Worm (Caenorhabditis elegans): ENCODE data around the gene let-721.
A peak's percentile ranks its signal among the peaks of the same experiment; 100 is the strongest.

The let-721 gene

DNA sequence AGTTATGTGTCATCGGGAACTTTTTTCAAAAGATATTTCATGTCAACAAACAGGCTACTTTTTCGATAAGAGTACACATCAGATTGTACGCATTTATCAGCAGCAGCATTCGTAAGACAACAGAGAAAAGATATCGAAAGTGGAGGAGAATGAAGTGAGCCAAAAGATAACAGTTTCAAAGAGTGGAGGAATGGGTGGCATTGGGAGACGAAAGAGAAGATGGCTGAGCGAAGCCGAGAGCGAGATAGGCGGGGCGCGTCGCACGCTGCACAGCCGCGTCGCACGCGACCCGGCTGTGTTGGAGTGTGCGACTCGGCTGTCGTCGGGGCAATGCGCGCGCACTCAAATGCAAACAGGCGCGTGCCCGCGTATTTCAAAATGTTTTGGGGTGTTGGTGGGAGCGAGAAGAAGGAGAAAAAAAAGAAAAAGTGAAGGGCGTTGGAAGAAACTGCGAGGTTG is 17.4 kb upstream of the let-721 start (continued):
- no peak for TF ChIP-seq zip-5 (tag; optimal IDR thresholded peaks at IDR 0.05)
- TF ChIP-seq sox-2 (GFP tag; IDR thresholded peaks at IDR 0.05), result no peak
- TF ChIP-seq fax-1 (tag; optimal IDR thresholded peaks at IDR 0.05), result no peak
- TF ChIP-seq hlh-8 (tag; optimal IDR thresholded peaks at IDR 0.05), result peak; percentile 15
- no peak for TF ChIP-seq K02D7.2 (tag; optimal IDR thresholded peaks at IDR 0.05)
- no peak for TF ChIP-seq ztf-16 (tag; optimal IDR thresholded peaks at IDR 0.05)
- peak; percentile 39 for TF ChIP-seq ceh-34 (tag; optimal IDR thresholded peaks at IDR 0.05)
- TF ChIP-seq che-1 (tag; optimal IDR thresholded peaks at IDR 0.05), result no peak
- TF ChIP-seq ceh-18 (tag; optimal IDR thresholded peaks at IDR 0.05), result peak; percentile 83

DNA sequence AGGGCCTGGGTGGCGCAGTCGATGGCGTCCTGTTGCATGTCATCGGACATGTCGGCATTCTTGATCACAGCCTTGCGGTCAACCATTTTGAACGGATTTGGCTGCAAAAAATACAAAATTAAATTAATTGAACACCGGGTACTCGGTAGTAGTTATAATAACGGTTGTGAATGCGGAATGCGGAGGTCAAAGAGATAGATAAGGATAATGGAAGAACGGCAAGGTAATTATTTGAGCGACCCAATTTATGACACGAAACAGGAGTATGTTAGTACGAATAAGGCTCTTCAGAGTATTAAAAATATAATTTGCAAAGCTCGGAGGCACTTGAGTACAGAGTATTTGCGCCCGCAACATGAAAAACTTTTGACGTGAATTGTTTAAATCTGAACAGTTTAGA is 17.0 kb upstream of the let-721 start, which contains the start of gene dlc-1:
TSS of gene dlc-1 (minus strand) at position 101 of the 400 bp plus-strand sequence.
- no peak for TF ChIP-seq odd-2 (tag; optimal IDR thresholded peaks at IDR 0.05)
- no peak for TF ChIP-seq ahr-1 (tag; optimal IDR thresholded peaks at IDR 0.05)
- TF ChIP-seq pros-1 (tag; optimal IDR thresholded peaks at IDR 0.05), result no peak
- TF ChIP-seq fkh-10 (GFP tag; optimal IDR thresholded peaks at IDR 0.05), result no peak
- TF ChIP-seq Y22D7AL.16 (tag; optimal IDR thresholded peaks at IDR 0.05), result no peak
- TF ChIP-seq pax-1 (tag; optimal IDR thresholded peaks at IDR 0.05), result no peak
- TF ChIP-seq nfya-1 (tag; optimal IDR thresholded peaks at IDR 0.05), result no peak
- no peak for TF ChIP-seq elt-4 (tag; optimal IDR thresholded peaks at IDR 0.05)

DNA sequence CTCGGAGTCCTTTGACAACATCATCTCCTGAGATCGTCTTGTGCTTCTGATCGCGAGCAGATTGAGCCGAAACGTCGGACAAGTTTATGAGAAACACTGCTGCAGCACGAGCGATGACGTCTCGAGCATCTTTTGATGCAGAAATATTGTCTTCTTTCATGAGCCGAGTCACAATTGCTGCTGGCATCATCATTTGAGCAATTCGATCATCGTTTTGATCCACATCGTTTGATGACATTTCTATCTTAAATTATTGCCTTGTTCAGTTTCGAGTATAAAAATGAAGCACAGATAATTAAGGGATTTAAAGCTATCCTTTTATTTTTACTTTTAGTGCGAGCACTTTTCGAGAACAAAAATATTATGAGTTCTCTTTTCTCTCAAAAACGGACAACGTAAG is 15.9 kb upstream of the let-721 start, which contains the start of gene T26A5.8:
TSS of gene T26A5.8 (minus strand) at position 247 of the 400 bp plus-strand sequence.
- TF ChIP-seq dmd-4 (tag; optimal IDR thresholded peaks at IDR 0.05; ENCODE audit: borderline replicate concordance) (no peak), C38D4.7 (GFP tag; optimal IDR thresholded peaks at IDR 0.05) (no peak), pros-1 (tag; optimal IDR thresholded peaks at IDR 0.05) (no peak), ceh-30 (tag; optimal IDR thresholded peaks at IDR 0.05) (no peak), sox-2 (GFP tag; IDR thresholded peaks at IDR 0.05) (no peak)

DNA sequence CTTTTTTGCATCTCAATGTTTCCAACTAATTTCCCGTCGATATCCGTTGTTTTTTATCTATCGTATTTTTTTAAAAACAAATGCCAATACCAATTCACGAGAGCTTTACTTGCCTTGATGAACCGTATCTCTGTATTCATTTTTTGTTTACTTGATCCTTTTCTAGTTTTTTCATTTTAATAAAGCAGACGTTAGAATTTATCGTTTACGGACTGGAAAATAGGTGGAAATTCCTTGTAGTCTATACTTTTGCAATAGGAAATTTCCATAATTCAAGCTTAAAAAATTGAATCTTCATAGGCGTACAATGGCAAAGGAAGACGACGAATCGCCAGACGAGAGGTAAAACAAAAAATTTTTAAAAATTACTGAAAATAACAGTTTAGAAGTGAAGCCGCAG is 13.1 kb upstream of the let-721 start, which contains the start of gene algn-1:
TSS of gene algn-1 (plus strand) at position 301 of the 400 bp plus-strand sequence.
- no peak for TF ChIP-seq syd-9 (tag; optimal IDR thresholded peaks at IDR 0.05)

DNA sequence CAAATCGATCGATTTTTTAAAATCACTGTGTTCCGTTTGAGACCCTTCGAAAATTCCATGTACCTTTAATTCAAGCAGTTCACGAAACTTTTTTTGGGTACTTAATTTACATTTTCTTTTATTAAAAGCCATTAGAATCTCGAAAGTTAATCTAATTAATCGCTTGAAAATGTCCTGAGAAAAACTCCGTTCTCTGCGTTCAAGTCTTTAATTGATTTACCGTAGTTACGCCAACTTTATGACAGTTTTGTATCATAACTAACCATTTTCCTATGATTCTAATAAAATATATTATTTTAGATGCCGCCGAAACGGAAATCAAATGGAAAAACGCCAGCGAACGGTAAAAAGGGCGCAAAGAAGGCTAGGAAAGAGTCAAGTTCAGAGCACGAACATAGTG is 7.5 kb upstream of the let-721 start, which contains the start of gene jhdm-1:
TSS of gene jhdm-1 (plus strand) at position 301 of the 400 bp plus-strand sequence.
- TF ChIP-seq ceh-2 (tag; optimal IDR thresholded peaks at IDR 0.05), result no peak
- no peak for TF ChIP-seq hlh-8 (tag; optimal IDR thresholded peaks at IDR 0.05)
- TF ChIP-seq ceh-9 (tag; optimal IDR thresholded peaks at IDR 0.05), result no peak
- TF ChIP-seq ahr-1 (tag; optimal IDR thresholded peaks at IDR 0.05), result no peak
- TF ChIP-seq ztf-16 (tag; optimal IDR thresholded peaks at IDR 0.05), result no peak
- no peak for TF ChIP-seq pat-9 (tag; optimal IDR thresholded peaks at IDR 0.05)
- TF ChIP-seq hlh-6 (tag; optimal IDR thresholded peaks at IDR 0.05), result no peak
- TF ChIP-seq fax-1 (tag; optimal IDR thresholded peaks at IDR 0.05), result no peak
- no peak for TF ChIP-seq fkh-6 (tag; optimal IDR thresholded peaks at IDR 0.05)

DNA sequence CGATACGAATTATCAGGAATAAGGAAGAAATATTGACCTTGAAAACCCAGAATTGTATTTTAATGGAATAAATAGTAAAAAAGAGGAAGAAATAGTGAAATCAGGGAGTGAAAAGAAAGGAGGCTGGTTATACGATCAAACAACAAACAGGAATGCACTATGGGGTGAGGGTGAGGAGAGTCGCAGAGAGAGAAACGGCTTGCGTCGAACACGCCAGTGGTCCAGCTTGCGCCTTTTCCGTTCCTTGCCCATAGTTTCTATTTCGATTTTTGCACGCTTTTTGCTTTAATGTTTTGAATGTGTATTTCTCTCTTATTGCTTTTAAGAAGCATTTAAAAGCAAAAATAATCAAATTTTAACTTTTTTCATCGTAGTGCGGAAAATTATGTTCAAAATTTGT is 7.0 kb upstream of the let-721 start:
- TF ChIP-seq nfya-1 (tag; optimal IDR thresholded peaks at IDR 0.05) (peak; percentile 83), hlh-15 (tag; optimal IDR thresholded peaks at IDR 0.05) (peak; percentile 5), ceh-34 (tag; optimal IDR thresholded peaks at IDR 0.05) (peak; percentile 87), C08G9.2 (tag; optimal IDR thresholded peaks at IDR 0.05) (no peak), pros-1 (tag; optimal IDR thresholded peaks at IDR 0.05) (peak; percentile 14), ceh-31 (tag; optimal IDR thresholded peaks at IDR 0.05) (peak; percentile 75), ceh-22 (tag; optimal IDR thresholded peaks at IDR 0.05) (no peak), fkh-10 (GFP tag; optimal IDR thresholded peaks at IDR 0.05) (no peak), dve-1 (tag; optimal IDR thresholded peaks at IDR 0.05) (peak; percentile 79), ceh-2 (tag; optimal IDR thresholded peaks at IDR 0.05) (peak; percentile 45), ceh-24 (tag; optimal IDR thresholded peaks at IDR 0.05) (no peak), pag-3 (tag; optimal IDR thresholded peaks at IDR 0.05; ENCODE audit: borderline replicate concordance) (no peak), unc-86 (tag; optimal IDR thresholded peaks at IDR 0.05) (peak; percentile 31), pax-1 (tag; optimal IDR thresholded peaks at IDR 0.05) (no peak), tbx-7 (tag; optimal IDR thresholded peaks at IDR 0.05) (no peak), ceh-14 (tag; optimal IDR thresholded peaks at IDR 0.05) (peak; percentile 68), ets-4 (tag; optimal IDR thresholded peaks at IDR 0.05) (peak; percentile 31), fax-1 (tag; optimal IDR thresholded peaks at IDR 0.05) (peak; percentile 40), ceh-19 (GFP tag; optimal IDR thresholded peaks at IDR 0.05) (peak; percentile 77), unc-55 (GFP tag; optimal IDR thresholded peaks at IDR 0.05) (no peak), unc-3 (GFP tag; conservative IDR thresholded peaks at IDR 0.05) (no peak), unc-3 (tag; optimal IDR thresholded peaks at IDR 0.05) (peak; percentile 36), elt-4 (tag; optimal IDR thresholded peaks at IDR 0.05) (no peak), nhr-11 (tag; optimal IDR thresholded peaks at IDR 0.05) (no peak), C38D4.7 (GFP tag; optimal IDR thresholded peaks at IDR 0.05) (peak; percentile 32), K02D7.2 (tag; optimal IDR thresholded peaks at IDR 0.05) (no peak)

Measured in whole organism, late embryonic.